Fruit fly (Drosophila melanogaster) whole organism, embryonic: ENCODE data around the gene Atu.

Experiments used
- Asciz ChIP-seq: fragments of 200-800 bp; sonication (Bioruptor generic); optimal IDR thresholded peaks from 2 replicates; lab custom pipeline; 2017; ENCODE audit warnings: missing biosample characterization, mild to moderate bottlenecking, missing genetic modification characterization, missing genetic modification reagents
- Atf3 ChIP-seq: fragments of 200-800 bp; sonication (Bioruptor generic); optimal IDR thresholded peaks from 3 replicates; lab custom pipeline; 2016; ENCODE audit warnings: missing biosample characterization, missing genetic modification characterization
- CG11504 ChIP-seq: fragments of 200-800 bp; sonication (Bioruptor generic); optimal IDR thresholded peaks from 3 replicates; lab custom pipeline; 2019; ENCODE audit warnings: missing biosample characterization, mild to moderate bottlenecking, missing genetic modification characterization, moderate library complexity
- CG12104 ChIP-seq: fragments of 200-800 bp; sonication (Bioruptor generic); optimal IDR thresholded peaks from 3 replicates; lab custom pipeline; 2016; ENCODE audit warnings: missing biosample characterization, missing genetic modification characterization
- CG12219 ChIP-seq: fragments of 200-800 bp; sonication (Bioruptor generic); optimal IDR thresholded peaks from 3 replicates; lab custom pipeline; 2018; ENCODE audit warnings: missing biosample characterization, mild to moderate bottlenecking, missing genetic modification characterization
- CG12236 ChIP-seq: fragments of 200-800 bp; sonication (Bioruptor generic); optimal IDR thresholded peaks from 2 replicates; lab custom pipeline; 2016; ENCODE audit warnings: missing biosample characterization, missing genetic modification characterization
- CG12659 ChIP-seq: fragments of 200-800 bp; sonication (Bioruptor generic); optimal IDR thresholded peaks from 3 replicates; lab custom pipeline; 2017; ENCODE audit warnings: mild to moderate bottlenecking, missing biosample characterization, missing genetic modification reagents, missing genetic modification characterization
- CG13296 ChIP-seq: fragments of 200-800 bp; sonication (Bioruptor generic); optimal IDR thresholded peaks from 3 replicates; lab custom pipeline; 2018; ENCODE audit warnings: missing biosample characterization, mild to moderate bottlenecking, missing genetic modification characterization
- CG15011 ChIP-seq: fragments of 200-800 bp; sonication (Bioruptor generic); optimal IDR thresholded peaks from 3 replicates; lab custom pipeline; 2018; ENCODE audit warnings: missing biosample characterization, mild to moderate bottlenecking, missing genetic modification characterization
- CG15514 ChIP-seq: fragments of 200-800 bp; sonication (Bioruptor generic); optimal IDR thresholded peaks from 3 replicates; lab custom pipeline; 2017; ENCODE audit warnings: missing biosample characterization, missing genetic modification characterization, mild to moderate bottlenecking, moderate library complexity, missing genetic modification reagents
- CG17359 ChIP-seq: fragments of 200-800 bp; sonication (Bioruptor generic); optimal IDR thresholded peaks from 3 replicates; lab custom pipeline; 2018; ENCODE audit warnings: missing biosample characterization, mild to moderate bottlenecking, missing genetic modification characterization, moderate library complexity
- CG2875 ChIP-seq: fragments of 200-800 bp; sonication (Bioruptor generic); optimal IDR thresholded peaks from 2 replicates; lab custom pipeline; 2017; ENCODE audit warnings: missing biosample characterization, mild to moderate bottlenecking, missing genetic modification characterization, missing genetic modification reagents
- CG32767 ChIP-seq: fragments of 200-800 bp; sonication (Bioruptor generic); IDR thresholded peaks from 2 replicates; pipeline ENCODE4 v1.3.6; 2022; ENCODE audit warnings: missing biosample characterization, missing genetic modification characterization
- CG34224 ChIP-seq: fragments of 200-800 bp; sonication (Bioruptor generic); IDR thresholded peaks from 3 replicates; pipeline ENCODE4 v1.3.6; 2022; ENCODE audit warnings: missing biosample characterization, missing genetic modification characterization; ENCODE audit not compliant: partially characterized antibody
- CG6765 ChIP-seq: fragments of 200-800 bp; sonication (Bioruptor generic); optimal IDR thresholded peaks from 3 replicates; lab custom pipeline; 2017; ENCODE audit warnings: missing biosample characterization, mild to moderate bottlenecking, missing genetic modification characterization
- CG8359 ChIP-seq: fragments of 200-800 bp; sonication (Bioruptor generic); optimal IDR thresholded peaks from 2 replicates; lab custom pipeline; 2017; ENCODE audit warnings: missing biosample characterization, mild to moderate bottlenecking, missing genetic modification characterization, borderline replicate concordance
- CG8765 ChIP-seq: fragments of 200-800 bp; sonication (Bioruptor generic); IDR thresholded peaks from 2 replicates; pipeline ENCODE4 v1.3.6; 2022; ENCODE audit warnings: missing biosample characterization, missing genetic modification characterization
- CG9437 ChIP-seq: fragments of 200-800 bp; sonication (Bioruptor generic); optimal IDR thresholded peaks from 2 replicates; lab custom pipeline; 2018; ENCODE audit warnings: missing biosample characterization, mild to moderate bottlenecking, missing genetic modification characterization
- Dp ChIP-seq: fragments of 200-800 bp; sonication (Bioruptor generic); optimal IDR thresholded peaks from 2 replicates; lab custom pipeline; 2018; ENCODE audit warnings: missing biosample characterization, mild to moderate bottlenecking, missing genetic modification characterization, moderate library complexity
- H2.0 ChIP-seq: fragments of 200-800 bp; sonication (Bioruptor generic); IDR thresholded peaks from 2 replicates; pipeline ENCODE4 v1.3.6; 2022; ENCODE audit warnings: missing biosample characterization, missing genetic modification characterization
- HLH4C ChIP-seq: fragments of 200-800 bp; sonication (Bioruptor generic); IDR thresholded peaks from 3 replicates; pipeline ENCODE4 v1.3.6; 2022; ENCODE audit warnings: missing biosample characterization, missing genetic modification characterization; ENCODE audit not compliant: partially characterized antibody
- Hey ChIP-seq: fragments of 200-800 bp; sonication (Bioruptor generic); optimal IDR thresholded peaks from 3 replicates; lab custom pipeline; 2018; ENCODE audit warnings: missing biosample characterization, mild to moderate bottlenecking, missing genetic modification characterization
- MBD-R2 ChIP-seq: fragments of 200-800 bp; sonication (Bioruptor generic); IDR thresholded peaks from 2 replicates; pipeline ENCODE4 v1.3.6; 2022; ENCODE audit warnings: missing biosample characterization, missing genetic modification characterization
- MESR4 ChIP-seq: fragments of 200-800 bp; sonication (Bioruptor generic); optimal IDR thresholded peaks from 2 replicates; lab custom pipeline; 2018; ENCODE audit warnings: missing biosample characterization, mild to moderate bottlenecking, missing genetic modification characterization, moderate library complexity
- Mes4 ChIP-seq: fragments of 200-800 bp; sonication (Bioruptor generic); optimal IDR thresholded peaks from 2 replicates; lab custom pipeline; 2016; ENCODE audit warnings: missing biosample characterization, missing genetic modification characterization
- PHDP ChIP-seq: fragments of 200-800 bp; sonication (Bioruptor generic); optimal IDR thresholded peaks from 3 replicates; lab custom pipeline; 2018; ENCODE audit warnings: missing biosample characterization, mild to moderate bottlenecking, missing genetic modification characterization, moderate library complexity
- Sin3A ChIP-seq: fragments of >200 bp; optimal IDR thresholded peaks from 2 replicates; lab custom pipeline; 2018
- Six4 ChIP-seq: fragments of 200-800 bp; sonication (Bioruptor generic); optimal IDR thresholded peaks from 2 replicates; lab custom pipeline; 2016; ENCODE audit warnings: missing biosample characterization, missing genetic modification characterization
- Sry-β ChIP-seq: fragments of 200-800 bp; sonication (Bioruptor generic); optimal IDR thresholded peaks from 2 replicates; lab custom pipeline; 2018; ENCODE audit warnings: missing biosample characterization, mild to moderate bottlenecking, missing genetic modification characterization, moderate library complexity
- YL-1 ChIP-seq: fragments of 200-800 bp; sonication (Bioruptor generic); optimal IDR thresholded peaks from 3 replicates; lab custom pipeline; 2017; ENCODE audit warnings: missing biosample characterization, mild to moderate bottlenecking, missing genetic modification characterization
- ab ChIP-seq: fragments of 200-800 bp; sonication (Bioruptor generic); optimal IDR thresholded peaks from 2 replicates; lab custom pipeline; 2016; ENCODE audit warnings: missing biosample characterization, missing genetic modification characterization
- ap ChIP-seq: fragments of 200-800 bp; sonication (Bioruptor generic); IDR thresholded peaks from 2 replicates; pipeline ENCODE4 v1.3.6; 2022; ENCODE audit warnings: missing biosample characterization, missing genetic modification characterization
- br ChIP-seq: fragments of >200 bp; optimal IDR thresholded peaks from 2 replicates; lab custom pipeline; 2017
- cg ChIP-seq: fragments of 200-800 bp; sonication (Bioruptor generic); optimal IDR thresholded peaks from 3 replicates; lab custom pipeline; 2019; ENCODE audit warnings: missing biosample characterization, mild to moderate bottlenecking, missing genetic modification characterization, moderate library complexity
- chn ChIP-seq: fragments of 200-800 bp; sonication (Bioruptor generic); optimal IDR thresholded peaks from 2 replicates; lab custom pipeline; 2016; ENCODE audit warnings: missing biosample characterization, missing genetic modification characterization
- crol ChIP-seq: fragments of 200-800 bp; sonication (Bioruptor generic); IDR thresholded peaks from 2 replicates; pipeline ENCODE4 v1.3.6; 2022; ENCODE audit warnings: missing biosample characterization, missing genetic modification characterization
- dysf ChIP-seq: fragments of 200-800 bp; sonication (Bioruptor generic); IDR thresholded peaks from 3 replicates; pipeline ENCODE4 v1.3.6; 2022; ENCODE audit warnings: missing biosample characterization, missing genetic modification characterization
- gsb-n ChIP-seq: fragments of 200-800 bp; sonication (Bioruptor generic); optimal IDR thresholded peaks from 3 replicates; lab custom pipeline; 2018; ENCODE audit warnings: missing biosample characterization, mild to moderate bottlenecking, missing genetic modification characterization
- jing ChIP-seq: fragments of 200-800 bp; sonication (Bioruptor generic); optimal IDR thresholded peaks from 2 replicates; lab custom pipeline; 2018; ENCODE audit warnings: missing biosample characterization, mild to moderate bottlenecking, missing genetic modification characterization
- org-1 ChIP-seq: fragments of 200-800 bp; sonication (Bioruptor generic); optimal IDR thresholded peaks from 2 replicates; lab custom pipeline; 2017; ENCODE audit warnings: missing biosample characterization, missing genetic modification characterization
- pzg ChIP-seq: fragments of 200-800 bp; sonication (Bioruptor generic); optimal IDR thresholded peaks from 3 replicates; lab custom pipeline; 2018; ENCODE audit warnings: missing biosample characterization, mild to moderate bottlenecking, missing genetic modification characterization, moderate library complexity
- seq ChIP-seq: fragments of 200-800 bp; sonication (Bioruptor generic); IDR thresholded peaks from 2 replicates; pipeline ENCODE4 v1.3.6; 2022; ENCODE audit warnings: missing biosample characterization, missing genetic modification characterization
- slbo ChIP-seq: fragments of 200-800 bp; sonication (Bioruptor generic); IDR thresholded peaks from 2 replicates; pipeline ENCODE4 v1.3.6; 2022; ENCODE audit warnings: missing biosample characterization, missing genetic modification characterization
- so ChIP-seq: fragments of 200-800 bp; sonication (Bioruptor generic); IDR thresholded peaks from 3 replicates; pipeline ENCODE4 v1.3.6; 2022; ENCODE audit warnings: missing biosample characterization, missing genetic modification characterization
- sr ChIP-seq: fragments of 200-800 bp; sonication (Bioruptor generic); IDR thresholded peaks from 3 replicates; pipeline ENCODE4 v1.3.6; 2022; ENCODE audit warnings: missing biosample characterization, missing genetic modification characterization
- tio ChIP-seq: fragments of 200-800 bp; sonication (Bioruptor generic); optimal IDR thresholded peaks from 2 replicates; lab custom pipeline; 2017; ENCODE audit warnings: missing biosample characterization, missing genetic modification characterization, inconsistent platforms
- unc-4 ChIP-seq: fragments of 200-800 bp; sonication (Bioruptor generic); IDR thresholded peaks from 2 replicates; pipeline ENCODE4 v1.3.6; 2022; ENCODE audit warnings: missing biosample characterization, missing genetic modification characterization; ENCODE audit not compliant: partially characterized antibody
- vfl ChIP-seq: fragments of 200-800 bp; sonication (Bioruptor generic); optimal IDR thresholded peaks from 2 replicates; lab custom pipeline; 2016; ENCODE audit warnings: missing biosample characterization, missing genetic modification characterization
- wdn ChIP-seq: fragments of 200-800 bp; sonication (Bioruptor generic); IDR thresholded peaks from 2 replicates; pipeline ENCODE4 v1.3.6; 2022; ENCODE audit warnings: missing biosample characterization, missing genetic modification characterization
- wek ChIP-seq: fragments of 200-800 bp; sonication (Bioruptor generic); optimal IDR thresholded peaks from 3 replicates; lab custom pipeline; 2018; ENCODE audit warnings: missing biosample characterization, mild to moderate bottlenecking, missing genetic modification characterization, moderate library complexity

Atu gene

dm6 chr3R:5570635-5571436 is 42.3 kb upstream of the Atu start, which contains the start of gene CRMP (continued):
- TF ChIP-seq jing (GFP tag; lab: Kevin White, UChicago) (no peak), CG12659 (peak; percentile 25), H2.0 (no peak), org-1 (no peak), CG8359 (no peak), CG32767 (GFP tag; lab: Robert Waterston, UW) (peak; percentile 89), CG9437 (GFP tag; lab: Kevin White, UChicago) (no peak), ap (GFP tag; lab: Robert Waterston, UW) (no peak), wdn (GFP tag; lab: Robert Waterston, UW) (no peak), CG2875 (GFP tag; lab: Kevin White, UChicago) (no peak), CG13296 (peak; percentile 26), gsb-n (tag; lab: Kevin White, UChicago) (no peak), CG17359 (tag; lab: Kevin White, UChicago) (no peak), Atf3 (GFP tag; lab: Kevin White, UChicago) (no peak), ab (GFP tag; lab: Kevin White, UChicago) (no peak), MBD-R2 (GFP tag; lab: Robert Waterston, UW) (no peak), Six4 (GFP tag; lab: Kevin White, UChicago) (no peak), CG12104 (no peak), HLH4C (GFP tag; lab: Robert Waterston, UW) (no peak), br (no peak), chn (GFP tag; lab: Kevin White, UChicago) (no peak), YL-1 (GFP tag; lab: Kevin White, UChicago) (peak; percentile 69), Sin3A (no peak), crol (no peak), so (GFP tag; lab: Robert Waterston, UW) (no peak), CG15514 (peak; percentile 29), Sry-β (GFP tag; lab: Kevin White, UChicago) (no peak), CG12219 (no peak), CG8765 (no peak), Hey (tag; lab: Kevin White, UChicago) (no peak), CG12236 (no peak), dysf (GFP tag; lab: Robert Waterston, UW) (no peak), sr (GFP tag; lab: Robert Waterston, UW) (peak; percentile 85), CG11504 (tag; lab: Kevin White, UChicago) (no peak), CG6765 (GFP tag; lab: Kevin White, UChicago) (peak; percentile 40), CG34224 (GFP tag; lab: Robert Waterston, UW) (peak; percentile 70), Dp (GFP tag; lab: Kevin White, UChicago) (peak; percentile 15), MESR4 (peak; percentile 66), CG15011 (GFP tag; lab: Kevin White, UChicago) (no peak), Asciz (GFP tag; lab: Kevin White, UChicago) (peak; percentile 4), seq (GFP tag; lab: Robert Waterston, UW) (no peak), vfl (no peak), wek (GFP tag; lab: Kevin White, UChicago) (no peak), pzg (GFP tag; lab: Kevin White, UChicago) (peak; percentile 8), Mes4 (no peak), tio (GFP tag; lab: Kevin White, UChicago) (no peak), PHDP (tag; lab: Kevin White, UChicago) (no peak), unc-4 (GFP tag; lab: Robert Waterston, UW) (no peak; the same call in 1 of the 2 replicates), slbo (no peak), cg (peak; percentile 44)
